Worm (Caenorhabditis elegans) whole organism, late embryonic: ENCODE results near the gene K12H6.5.

ENCODE experiments used
- ceh-9 ChIP-seq: sonication (generic microtip); optimal IDR thresholded peaks from 2 replicates; lab custom pipeline; 2016; ENCODE audit warnings: mild to moderate bottlenecking, missing genetic modification characterization, inconsistent platforms, missing compliant biosample characterization
- fkh-10 ChIP-seq: fragments of 150-350 bp; optimal IDR thresholded peaks from 2 replicates; lab custom pipeline; 2014; ENCODE audit warnings: missing biosample characterization, missing genetic modification reagents, missing genetic modification characterization
- hlh-6 ChIP-seq: sonication (generic microtip); optimal IDR thresholded peaks from 2 replicates; lab custom pipeline; 2016; ENCODE audit warnings: missing genotype, missing genetic modification characterization, missing compliant biosample characterization
- unc-3 ChIP-seq, 2 experiments: fragments of 200-800 bp in 1 of 2; sonication (Bioruptor generic) in 1 of 2; sonication (generic microtip) in 1 of 2; conservative IDR thresholded peaks in 1 of 2; optimal IDR thresholded peaks in 1 of 2; 2 replicates each; pipeline versions ENCODE4 v1.3.6 to Lab custom; 2016 to 2022; ENCODE audit warnings: missing compliant biosample characterization in 2 of 2, missing genetic modification characterization in 2 of 2, missing genetic modification reagents in 1 of 2

DNA sequence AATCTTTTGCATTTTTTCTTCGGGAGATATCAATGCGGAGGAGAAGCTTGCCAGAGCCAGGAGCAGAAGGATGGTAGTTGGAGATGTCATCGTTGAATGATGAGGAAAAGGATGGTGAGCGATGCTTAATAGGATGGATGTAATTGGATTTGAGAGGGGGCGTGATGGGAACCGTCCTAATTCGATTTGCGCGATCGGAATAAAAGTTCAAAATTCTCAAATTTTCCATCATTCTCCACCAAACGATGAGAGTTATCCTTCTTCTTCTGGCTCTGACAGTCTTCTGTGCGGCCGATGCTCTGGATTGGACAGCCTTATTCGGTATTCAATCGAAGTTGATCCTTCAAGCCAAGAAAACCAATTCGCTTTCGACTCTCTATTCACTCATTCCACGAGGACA lies 1.8 kb downstream of the K12H6.5 start, which contains the start of the genes K12H6.4 and K12H6.9:
- no peak for TF ChIP-seq unc-3 (GFP tag; conservative IDR thresholded peaks at IDR 0.05; lab: Robert Waterston, UW)
- TF ChIP-seq unc-3 (tag; optimal IDR thresholded peaks at IDR 0.05; lab: Kevin White, UChicago) = no peak
- no peak for TF ChIP-seq ceh-9 (tag; lab: Kevin White, UChicago)
- TF ChIP-seq hlh-6 = no peak
- no peak for TF ChIP-seq fkh-10 (GFP tag; lab: Kevin White, UChicago)
